Worm (Caenorhabditis elegans): ENCODE measurements around the gene F35A5.5.

DNA sequence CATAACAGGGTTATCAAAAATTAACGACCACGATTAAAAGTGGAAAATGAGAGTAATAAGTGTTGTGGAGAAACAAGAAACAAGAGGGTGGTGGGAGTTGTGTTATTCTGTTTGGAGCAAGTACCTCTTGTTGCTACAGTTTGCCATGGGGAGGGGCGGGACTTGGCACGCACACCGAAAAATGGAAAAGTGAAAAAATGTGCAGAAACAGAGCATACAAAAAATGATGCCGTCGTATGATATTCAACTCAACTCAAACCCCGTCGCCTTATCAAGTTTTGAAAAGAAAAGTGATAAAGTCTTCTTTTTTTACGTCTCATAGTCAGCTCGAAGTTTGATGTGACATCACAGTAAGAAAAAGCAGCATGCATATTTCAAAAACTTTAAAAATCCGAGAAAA, 25.1 kb upstream of the F35A5.5 start:
- no peak for TF ChIP-seq W03F9.2 (tag; optimal IDR thresholded peaks at IDR 0.05)
- no peak for TF ChIP-seq dao-5 (tag; optimal IDR thresholded peaks at IDR 0.05)

Measured in whole organism, L4/young adult.